Worm (Caenorhabditis elegans) whole organism, midembryonic: ENCODE results near the gene C06B3.6.

Experiments
- flt-1 ChIP-seq: fragments of 200-800 bp; sonication (Bioruptor generic); IDR thresholded peaks from 2 replicates; pipeline ENCODE4 v1.3.6; 2022; ENCODE audit warnings: missing genetic modification characterization, missing compliant biosample characterization
- klf-2 ChIP-seq: fragments of 200-800 bp; sonication (Bioruptor generic); conservative IDR thresholded peaks from 2 replicates; pipeline ENCODE4 v1.3.6; 2022; ENCODE audit warnings: missing genetic modification reagents, missing genetic modification characterization, missing compliant biosample characterization
- tab-1 ChIP-seq: fragments of 200-800 bp; sonication (Bioruptor generic); IDR thresholded peaks from 2 replicates; pipeline ENCODE4 v1.3.6; 2022; ENCODE audit warnings: missing genetic modification characterization, missing compliant biosample characterization
- ztf-29 ChIP-seq: fragments of 200-800 bp; sonication (Bioruptor generic); IDR thresholded peaks from 2 replicates; pipeline ENCODE4 v1.3.6; 2022; ENCODE audit warnings: missing genetic modification reagents, missing genetic modification characterization, missing compliant biosample characterization

ce11 chrV:13899213-13899612, 9.6 kb downstream of the C06B3.6 start, which contains the start of gene oac-3:
- TF ChIP-seq tab-1 (GFP tag; lab: Robert Waterston, UW) (no peak), klf-2 (no peak), flt-1 (GFP tag; lab: Robert Waterston, UW) (no peak), ztf-29 (GFP tag; lab: Robert Waterston, UW) (no peak)
